Fruit fly (Drosophila melanogaster) whole organism, embryonic: ENCODE data around the gene Enoph.

Source experiments
- Adf1 ChIP-seq: fragments of 200-800 bp; sonication (Bioruptor generic); IDR thresholded peaks from 2 replicates; pipeline ENCODE4 v1.3.6; 2022; ENCODE audit warnings: missing biosample characterization, missing genetic modification characterization
- CG11085 ChIP-seq: fragments of 200-800 bp; sonication (Bioruptor generic); IDR thresholded peaks from 2 replicates; pipeline ENCODE4 v1.3.6; 2022; ENCODE audit warnings: missing biosample characterization, missing genetic modification characterization
- CG11247 ChIP-seq: fragments of 200-800 bp; sonication (Bioruptor generic); IDR thresholded peaks from 2 replicates; pipeline ENCODE4 v1.3.6; 2022; ENCODE audit warnings: missing biosample characterization, missing genetic modification characterization
- CG11398 ChIP-seq: fragments of 200-800 bp; sonication (Bioruptor generic); optimal IDR thresholded peaks from 2 replicates; lab custom pipeline; 2016; ENCODE audit warnings: missing biosample characterization, missing genetic modification characterization
- CG13287 ChIP-seq: fragments of 200-800 bp; sonication (Bioruptor generic); IDR thresholded peaks from 2 replicates; pipeline ENCODE4 v1.3.6; 2022; ENCODE audit warnings: missing biosample characterization, missing genetic modification characterization; ENCODE audit not compliant: partially characterized antibody
- CG13296 ChIP-seq: fragments of 200-800 bp; sonication (Bioruptor generic); optimal IDR thresholded peaks from 3 replicates; lab custom pipeline; 2018; ENCODE audit warnings: missing biosample characterization, mild to moderate bottlenecking, missing genetic modification characterization
- CG13624 ChIP-seq: fragments of 200-800 bp; sonication (Bioruptor generic); optimal IDR thresholded peaks from 2 replicates; lab custom pipeline; 2016; ENCODE audit warnings: missing biosample characterization, missing genetic modification characterization
- CG14667 ChIP-seq: fragments of 200-800 bp; sonication (Bioruptor generic); IDR thresholded peaks from 2 replicates; pipeline ENCODE4 v1.3.6; 2022; ENCODE audit warnings: missing biosample characterization, missing genetic modification characterization
- CG15514 ChIP-seq: fragments of 200-800 bp; sonication (Bioruptor generic); optimal IDR thresholded peaks from 3 replicates; lab custom pipeline; 2017; ENCODE audit warnings: missing biosample characterization, missing genetic modification characterization, mild to moderate bottlenecking, moderate library complexity, missing genetic modification reagents
- CG18011 ChIP-seq: fragments of 200-800 bp; sonication (Bioruptor generic); optimal IDR thresholded peaks from 2 replicates; lab custom pipeline; 2017; ENCODE audit warnings: missing biosample characterization, missing genetic modification characterization, mild to moderate bottlenecking, moderate library complexity, missing genotype
- CG18599 ChIP-seq: fragments of 200-800 bp; sonication (Bioruptor generic); optimal IDR thresholded peaks from 3 replicates; lab custom pipeline; 2017; ENCODE audit warnings: missing biosample characterization, missing genetic modification characterization, mild to moderate bottlenecking, moderate library complexity, missing genetic modification reagents
- CG2678 ChIP-seq: fragments of 200-800 bp; sonication (Bioruptor generic); optimal IDR thresholded peaks from 3 replicates; lab custom pipeline; 2019; ENCODE audit warnings: missing biosample characterization, mild to moderate bottlenecking, missing genetic modification characterization, moderate library complexity
- CG2875 ChIP-seq: fragments of 200-800 bp; sonication (Bioruptor generic); optimal IDR thresholded peaks from 2 replicates; lab custom pipeline; 2017; ENCODE audit warnings: missing biosample characterization, mild to moderate bottlenecking, missing genetic modification characterization, missing genetic modification reagents
- CG31441 ChIP-seq: fragments of 200-800 bp; sonication (Bioruptor generic); IDR thresholded peaks from 2 replicates; pipeline ENCODE4 v1.3.6; 2022; ENCODE audit warnings: missing biosample characterization, missing genetic modification characterization
- CG34376 ChIP-seq: fragments of 200-800 bp; sonication (Bioruptor generic); optimal IDR thresholded peaks from 2 replicates; lab custom pipeline; 2018; ENCODE audit warnings: missing biosample characterization, mild to moderate bottlenecking, missing genetic modification characterization
- CG4404 ChIP-seq: fragments of 200-800 bp; sonication (Bioruptor generic); IDR thresholded peaks from 2 replicates; pipeline ENCODE4 v1.3.6; 2022; ENCODE audit warnings: missing biosample characterization, missing genetic modification characterization
- CG6175 ChIP-seq: fragments of 200-800 bp; sonication (Bioruptor generic); IDR thresholded peaks from 3 replicates; pipeline ENCODE4 v1.3.6; 2022; ENCODE audit warnings: missing biosample characterization, missing genetic modification characterization
- CG7357 ChIP-seq: fragments of 200-800 bp; sonication (Bioruptor generic); IDR thresholded peaks from 3 replicates; pipeline ENCODE4 v1.3.6; 2022; ENCODE audit warnings: missing biosample characterization, missing genetic modification characterization
- CG8765 ChIP-seq: fragments of 200-800 bp; sonication (Bioruptor generic); IDR thresholded peaks from 2 replicates; pipeline ENCODE4 v1.3.6; 2022; ENCODE audit warnings: missing biosample characterization, missing genetic modification characterization
- Dip2 ChIP-seq: fragments of 200-800 bp; sonication (Bioruptor generic); IDR thresholded peaks from 2 replicates; pipeline ENCODE4 v1.3.6; 2022; ENCODE audit warnings: missing biosample characterization, missing genetic modification characterization
- Hey ChIP-seq: fragments of 200-800 bp; sonication (Bioruptor generic); optimal IDR thresholded peaks from 3 replicates; lab custom pipeline; 2018; ENCODE audit warnings: missing biosample characterization, mild to moderate bottlenecking, missing genetic modification characterization
- Hmr ChIP-seq: fragments of 200-800 bp; sonication (Bioruptor generic); optimal IDR thresholded peaks from 3 replicates; lab custom pipeline; 2017; ENCODE audit warnings: mild to moderate bottlenecking, missing biosample characterization, missing genetic modification reagents, missing genetic modification characterization
- MESR4 ChIP-seq: fragments of 200-800 bp; sonication (Bioruptor generic); optimal IDR thresholded peaks from 2 replicates; lab custom pipeline; 2018; ENCODE audit warnings: missing biosample characterization, mild to moderate bottlenecking, missing genetic modification characterization, moderate library complexity
- Oli ChIP-seq: fragments of 200-800 bp; sonication (Bioruptor generic); optimal IDR thresholded peaks from 2 replicates; lab custom pipeline; 2018; ENCODE audit warnings: missing biosample characterization, mild to moderate bottlenecking, missing genetic modification characterization, moderate library complexity
- Pdp1 ChIP-seq, 2 experiments: fragments of 200-800 bp; sonication (Bioruptor generic); optimal IDR thresholded peaks; 3 replicates each; lab custom pipeline; 2016; ENCODE audit warnings: missing biosample characterization in 2 of 2, missing genetic modification characterization in 2 of 2, mild to moderate bottlenecking in 1 of 2, moderate library complexity in 1 of 2
- Stat92E ChIP-seq, 3 experiments: fragments of >200 bp in 2 of 3; fragments of 200-800 bp in 1 of 3; sonication (Bioruptor generic) in 1 of 3; optimal IDR thresholded peaks; 2 replicates each; lab custom pipeline; 2017 to 2019; ENCODE audit warnings: missing biosample characterization in 3 of 3, missing genetic modification characterization in 3 of 3, mild to moderate bottlenecking in 1 of 3, moderate library complexity in 1 of 3
- al ChIP-seq: fragments of 200-800 bp; sonication (Bioruptor generic); IDR thresholded peaks from 2 replicates; pipeline ENCODE4 v1.3.6; 2022; ENCODE audit warnings: missing biosample characterization, missing genetic modification characterization
- ase ChIP-seq: fragments of 200-800 bp; sonication (Bioruptor generic); IDR thresholded peaks from 3 replicates; pipeline ENCODE4 v1.3.6; 2022; ENCODE audit warnings: missing biosample characterization, missing genetic modification characterization
- cwo ChIP-seq: fragments of 200-800 bp; sonication (Bioruptor generic); optimal IDR thresholded peaks from 3 replicates; lab custom pipeline; 2017; ENCODE audit warnings: missing biosample characterization, missing genetic modification characterization, mild to moderate bottlenecking, moderate library complexity, missing genetic modification reagents
- dmrt99B ChIP-seq: fragments of 200-800 bp; sonication (Bioruptor generic); optimal IDR thresholded peaks from 2 replicates; lab custom pipeline; 2018; ENCODE audit warnings: missing biosample characterization, mild to moderate bottlenecking, missing genetic modification characterization, moderate library complexity
- exex ChIP-seq: fragments of 200-800 bp; sonication (Bioruptor generic); optimal IDR thresholded peaks from 4 replicates; lab custom pipeline; 2018; ENCODE audit warnings: missing biosample characterization, mild to moderate bottlenecking, missing genetic modification characterization, moderate library complexity
- eyg ChIP-seq: fragments of 200-800 bp; sonication (Bioruptor generic); optimal IDR thresholded peaks from 3 replicates; lab custom pipeline; 2016; ENCODE audit warnings: missing biosample characterization, missing genetic modification characterization
- ftz-f1 ChIP-seq: fragments of 200-800 bp; sonication (Bioruptor generic); optimal IDR thresholded peaks from 2 replicates; lab custom pipeline; 2016; ENCODE audit warnings: missing biosample characterization, missing genetic modification characterization
- grn ChIP-seq: fragments of 200-800 bp; sonication (Bioruptor generic); optimal IDR thresholded peaks from 3 replicates; lab custom pipeline; 2017; ENCODE audit warnings: missing biosample characterization, missing genetic modification characterization
- gro ChIP-seq: fragments of 200-800 bp; sonication (Bioruptor generic); optimal IDR thresholded peaks from 2 replicates; lab custom pipeline; 2016; ENCODE audit warnings: missing biosample characterization, missing genetic modification characterization
- lab ChIP-seq: fragments of 200-800 bp; sonication (Bioruptor generic); optimal IDR thresholded peaks from 3 replicates; lab custom pipeline; 2017; ENCODE audit warnings: missing biosample characterization, missing genetic modification characterization, mild to moderate bottlenecking, moderate library complexity, missing genetic modification reagents
- luna ChIP-seq: fragments of 200-800 bp; sonication (Bioruptor generic); optimal IDR thresholded peaks from 2 replicates; lab custom pipeline; 2016; ENCODE audit warnings: missing biosample characterization, missing genetic modification characterization
- mirr ChIP-seq: fragments of 200-800 bp; sonication (Bioruptor generic); optimal IDR thresholded peaks from 3 replicates; lab custom pipeline; 2018; ENCODE audit warnings: missing biosample characterization, mild to moderate bottlenecking, missing genetic modification characterization
- org-1 ChIP-seq: fragments of 200-800 bp; sonication (Bioruptor generic); optimal IDR thresholded peaks from 2 replicates; lab custom pipeline; 2017; ENCODE audit warnings: missing biosample characterization, missing genetic modification characterization
- pfk ChIP-seq: fragments of 200-800 bp; sonication (Bioruptor generic); optimal IDR thresholded peaks from 2 replicates; lab custom pipeline; 2018; ENCODE audit warnings: missing biosample characterization, mild to moderate bottlenecking, missing genetic modification characterization, moderate library complexity
- rib ChIP-seq: fragments of 200-800 bp; sonication (Bioruptor generic); IDR thresholded peaks from 2 replicates; pipeline ENCODE4 v1.3.6; 2022; ENCODE audit warnings: missing biosample characterization, missing genetic modification characterization
- sc ChIP-seq, 3 experiments: fragments of >200 bp in 2 of 3; fragments of 200-800 bp in 1 of 3; sonication (Bioruptor generic) in 1 of 3; optimal IDR thresholded peaks; 2 replicates in 2 of 3; 3 replicates in 1 of 3; lab custom pipeline; 2017; ENCODE audit warnings: mild to moderate bottlenecking in 1 of 3, missing biosample characterization in 1 of 3, missing genetic modification characterization in 1 of 3, missing genetic modification reagents in 1 of 3
- sd ChIP-seq: fragments of 200-800 bp; sonication (Bioruptor generic); optimal IDR thresholded peaks from 3 replicates; lab custom pipeline; 2018; ENCODE audit warnings: missing biosample characterization, mild to moderate bottlenecking, missing genetic modification characterization, moderate library complexity
- seq ChIP-seq: fragments of 200-800 bp; sonication (Bioruptor generic); IDR thresholded peaks from 2 replicates; pipeline ENCODE4 v1.3.6; 2022; ENCODE audit warnings: missing biosample characterization, missing genetic modification characterization
- sima ChIP-seq: fragments of 200-800 bp; sonication (Bioruptor generic); optimal IDR thresholded peaks from 2 replicates; lab custom pipeline; 2016; ENCODE audit warnings: missing biosample characterization, missing genetic modification characterization
- sob ChIP-seq: fragments of 200-800 bp; sonication (Bioruptor generic); IDR thresholded peaks from 2 replicates; pipeline ENCODE4 v1.3.6; 2022; ENCODE audit warnings: missing biosample characterization, missing genetic modification characterization
- stc ChIP-seq: fragments of 200-800 bp; sonication (Bioruptor generic); IDR thresholded peaks from 2 replicates; pipeline ENCODE4 v1.3.6; 2022; ENCODE audit warnings: missing biosample characterization, missing genetic modification characterization
- sug ChIP-seq: fragments of 200-800 bp; optimal IDR thresholded peaks from 2 replicates; lab custom pipeline; 2019; ENCODE audit warnings: missing biosample characterization, mild to moderate bottlenecking, missing genetic modification characterization, moderate library complexity
- zfh1 ChIP-seq: fragments of 200-800 bp; sonication (Bioruptor generic); IDR thresholded peaks from 3 replicates; pipeline ENCODE4 v1.3.6; 2022; ENCODE audit warnings: missing biosample characterization, missing genetic modification characterization
- zfh2 ChIP-seq: fragments of 200-800 bp; sonication (Bioruptor generic); optimal IDR thresholded peaks from 2 replicates; lab custom pipeline; 2016; ENCODE audit warnings: missing biosample characterization, missing genetic modification characterization

Gene Enoph

dm6 chr3R:5278627-5279026 lies 22.1 kb upstream of the Enoph start:
- TF ChIP-seq Stat92E (GFP tag; optimal IDR thresholded peaks at IDR 0.05; lab: Kevin White, UChicago), result no peak
- TF ChIP-seq lab, result peak; percentile 81
- peak; percentile 11 for TF ChIP-seq CG18599 (GFP tag; lab: Kevin White, UChicago)
- peak; percentile 28 for TF ChIP-seq CG13624 (GFP tag; lab: Kevin White, UChicago)
- TF ChIP-seq CG7357, result no peak
- TF ChIP-seq Adf1 (GFP tag; lab: Robert Waterston, UW), result peak; percentile 51; the same call in 1 of the 2 replicates
- no peak for TF ChIP-seq CG13287 (GFP tag; lab: Robert Waterston, UW)
- peak; percentile 82 for TF ChIP-seq gro (GFP tag; lab: Kevin White, UChicago)
- no peak for TF ChIP-seq sima
- TF ChIP-seq stc, result no peak
- peak; percentile 99 for TF ChIP-seq sug
- TF ChIP-seq CG8765 (GFP tag; lab: Robert Waterston, UW), result no peak
- TF ChIP-seq CG15514, result no peak
- TF ChIP-seq exex (tag; lab: Kevin White, UChicago), result peak; percentile 92
- TF ChIP-seq rib (GFP tag; lab: Robert Waterston, UW), result 0 out of 2 replicates have a peak, but pooled peaks have one; percentile 40
- peak; percentile 17 for TF ChIP-seq cwo (GFP tag; lab: Kevin White, UChicago)
- TF ChIP-seq ftz-f1 (GFP tag; lab: Kevin White, UChicago), result peak; percentile 44
- TF ChIP-seq grn (GFP tag; lab: Kevin White, UChicago), result peak; percentile 94
- TF ChIP-seq CG31441 (GFP tag; lab: Robert Waterston, UW), result no peak
- no peak for TF ChIP-seq Dip2
- no peak for TF ChIP-seq al (GFP tag; lab: Robert Waterston, UW)
- no peak for TF ChIP-seq CG6175 (GFP tag; lab: Robert Waterston, UW)
- no peak for TF ChIP-seq dmrt99B (tag; lab: Kevin White, UChicago)
- peak; percentile 57 for TF ChIP-seq mirr (GFP tag; lab: Kevin White, UChicago)
- no peak for TF ChIP-seq zfh2
- TF ChIP-seq CG18011 (GFP tag; lab: Kevin White, UChicago), result no peak
- peak in 1 of 2 experiments; percentile 68 for TF ChIP-seq Pdp1 (GFP tag; optimal IDR thresholded peaks at IDR 0.05; lab: Kevin White, UChicago)
- peak; percentile 27 for TF ChIP-seq Hey (tag; lab: Kevin White, UChicago)
- TF ChIP-seq CG14667 (GFP tag; lab: Robert Waterston, UW), result no peak
- TF ChIP-seq sc (optimal IDR thresholded peaks at IDR 0.05; lab: Kevin White, UChicago), result no peak
- TF ChIP-seq sc (GFP tag; optimal IDR thresholded peaks at IDR 0.05; lab: Kevin White, UChicago), result no peak
- TF ChIP-seq ase (GFP tag; lab: Robert Waterston, UW), result no peak
- no peak for TF ChIP-seq sob (GFP tag; lab: Robert Waterston, UW)
- no peak for TF ChIP-seq CG4404 (GFP tag; lab: Robert Waterston, UW)
- no peak for TF ChIP-seq pfk (GFP tag; lab: Kevin White, UChicago)
- peak; percentile 83 for TF ChIP-seq CG34376 (GFP tag; lab: Kevin White, UChicago)

- TF ChIP-seq eyg (GFP tag; lab: Kevin White, UChicago) (no peak), CG11247 (GFP tag; lab: Robert Waterston, UW) (no peak), CG11085 (no peak)
These were observed 21.3 kb upstream of the Enoph start, which contains the start of gene CG31538 for dm6 chr3R:5277735-5278134. Gene CG31538 (minus strand): TSS chr3R:5277835.

DNA sequence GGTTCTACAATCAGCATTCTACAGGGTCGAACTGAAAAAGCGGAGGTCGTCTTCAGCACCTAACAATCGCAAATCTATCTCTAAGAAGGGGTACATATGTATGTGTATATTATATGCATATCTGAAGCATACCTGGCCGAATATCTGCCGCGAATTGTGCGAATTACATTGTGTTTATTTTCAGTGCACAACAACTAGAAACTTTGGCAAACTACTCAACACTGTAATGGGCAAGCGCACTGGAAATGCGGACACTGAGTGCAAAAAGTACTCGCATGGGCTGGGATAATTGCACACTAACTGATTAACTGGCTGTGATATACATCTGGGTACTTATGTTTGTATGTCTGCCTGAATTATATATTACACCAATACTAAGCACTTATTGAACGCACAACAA lies 14.3 kb upstream of the Enoph start:
- no peak for TF ChIP-seq sd
- TF ChIP-seq Hmr, result no peak
- TF ChIP-seq zfh1 (GFP tag; lab: Robert Waterston, UW), result no peak
- no peak for TF ChIP-seq luna (GFP tag; lab: Kevin White, UChicago)
- no peak for TF ChIP-seq org-1 (GFP tag; lab: Kevin White, UChicago)
- no peak for TF ChIP-seq CG2875
- no peak for TF ChIP-seq CG11398
- no peak for TF ChIP-seq Oli (tag; lab: Kevin White, UChicago)
- 0 out of 2 replicates have a peak, but pooled peaks have one; percentile 13 for TF ChIP-seq seq (GFP tag; lab: Robert Waterston, UW)
- peak; percentile 7 for TF ChIP-seq MESR4 (GFP tag; lab: Kevin White, UChicago)
- TF ChIP-seq CG13296 (GFP tag; lab: Kevin White, UChicago), result peak; percentile 6
- no peak for TF ChIP-seq CG2678
